Worm (Caenorhabditis elegans) whole organism, midembryonic: Measurements from ENCODE around the gene gldi-4.

Source experiments
- T22C8.4 ChIP-seq: fragments of 200-800 bp; sonication (Bioruptor generic); IDR thresholded peaks from 2 replicates; pipeline ENCODE4 v1.3.6; 2022; ENCODE audit warnings: missing genetic modification characterization, missing compliant biosample characterization
- cog-1 ChIP-seq: sonication (generic microtip); optimal IDR thresholded peaks from 2 replicates; lab custom pipeline; 2016; ENCODE audit warnings: missing genetic modification characterization, missing compliant biosample characterization
- flt-1 ChIP-seq: fragments of 200-800 bp; sonication (Bioruptor generic); IDR thresholded peaks from 2 replicates; pipeline ENCODE4 v1.3.6; 2022; ENCODE audit warnings: missing genetic modification characterization, missing compliant biosample characterization
- klf-2 ChIP-seq: fragments of 200-800 bp; sonication (Bioruptor generic); conservative IDR thresholded peaks from 2 replicates; pipeline ENCODE4 v1.3.6; 2022; ENCODE audit warnings: missing genetic modification reagents, missing genetic modification characterization, missing compliant biosample characterization
- med-1 ChIP-seq: sonication (generic microtip); optimal IDR thresholded peaks from 2 replicates; lab custom pipeline; 2017; ENCODE audit warnings: missing genetic modification characterization, mild to moderate bottlenecking, missing compliant biosample characterization, antibody characterized with exemption, missing genetic modification reagents; ENCODE audit not compliant: insufficient read depth
- ref-1 ChIP-seq: fragments of 200-800 bp; sonication (Bioruptor generic); conservative IDR thresholded peaks from 2 replicates; pipeline ENCODE4 v1.3.6; 2022; ENCODE audit warnings: missing genetic modification reagents, missing genetic modification characterization, missing compliant biosample characterization
- tab-1 ChIP-seq: fragments of 200-800 bp; sonication (Bioruptor generic); IDR thresholded peaks from 2 replicates; pipeline ENCODE4 v1.3.6; 2022; ENCODE audit warnings: missing genetic modification characterization, missing compliant biosample characterization
- ztf-23 ChIP-seq: fragments of 200-800 bp; sonication (Bioruptor generic); IDR thresholded peaks from 2 replicates; pipeline ENCODE4 v1.3.6; 2022; ENCODE audit warnings: missing genetic modification reagents, missing genetic modification characterization, missing compliant biosample characterization
- ztf-29 ChIP-seq: fragments of 200-800 bp; sonication (Bioruptor generic); IDR thresholded peaks from 2 replicates; pipeline ENCODE4 v1.3.6; 2022; ENCODE audit warnings: missing genetic modification reagents, missing genetic modification characterization, missing compliant biosample characterization

Gene gldi-4

DNA sequence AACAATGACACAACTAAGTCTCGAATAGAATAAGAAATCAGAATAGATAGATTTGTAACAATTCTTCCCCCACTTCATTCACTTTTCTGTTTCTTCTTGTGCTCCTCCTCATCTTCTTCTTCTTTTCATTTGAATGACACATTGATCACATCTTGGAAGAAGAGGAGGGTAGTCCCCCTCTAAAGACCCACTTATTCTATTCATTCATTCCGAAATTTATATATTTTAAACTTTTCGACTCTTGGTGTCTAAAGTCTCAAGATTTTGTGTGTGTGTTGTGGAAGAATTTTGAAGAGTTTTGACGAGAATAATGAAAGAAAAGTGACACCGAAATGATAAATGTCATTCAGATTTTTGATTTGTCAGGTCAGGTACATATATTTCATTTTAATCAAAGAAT, 26.4 kb upstream of the gldi-4 start:
- TF ChIP-seq T22C8.4 (GFP tag; lab: Robert Waterston, UW), result no peak
- TF ChIP-seq ztf-29 (GFP tag; lab: Robert Waterston, UW), result no peak
- TF ChIP-seq ref-1, result no peak
- no peak for TF ChIP-seq cog-1 (tag; lab: Kevin White, UChicago)
- TF ChIP-seq ztf-23 (GFP tag; lab: Robert Waterston, UW), result no peak
- no peak for TF ChIP-seq klf-2 (GFP tag; lab: Robert Waterston, UW)
- TF ChIP-seq flt-1 (GFP tag; lab: Robert Waterston, UW), result no peak
- TF ChIP-seq tab-1, result no peak
- no peak for TF ChIP-seq med-1

DNA sequence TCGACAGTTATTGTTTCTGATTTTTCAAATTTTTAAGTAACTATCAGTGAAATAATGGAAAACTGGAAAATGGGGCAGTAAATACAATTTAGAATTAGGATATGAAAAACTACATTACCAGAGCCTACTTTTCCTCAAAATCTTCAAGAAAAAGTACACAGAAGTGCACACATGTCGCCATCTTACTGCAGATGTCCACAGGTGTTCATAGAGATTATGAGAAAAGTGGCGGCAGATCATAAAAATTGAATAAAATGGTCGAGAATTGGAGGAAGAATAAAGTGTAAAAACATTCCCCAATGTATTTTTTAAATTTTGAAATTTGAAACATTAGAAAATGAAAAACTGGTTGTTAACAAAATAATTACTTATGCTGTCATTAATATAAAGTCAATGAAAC, 19.5 kb upstream of the gldi-4 start:
- no peak for TF ChIP-seq T22C8.4 (GFP tag; lab: Robert Waterston, UW)
- TF ChIP-seq ztf-23 (GFP tag; lab: Robert Waterston, UW), result no peak
- no peak for TF ChIP-seq med-1
- no peak for TF ChIP-seq cog-1 (tag; lab: Kevin White, UChicago)
- TF ChIP-seq ztf-29 (GFP tag; lab: Robert Waterston, UW), result no peak
- TF ChIP-seq tab-1, result no peak

DNA sequence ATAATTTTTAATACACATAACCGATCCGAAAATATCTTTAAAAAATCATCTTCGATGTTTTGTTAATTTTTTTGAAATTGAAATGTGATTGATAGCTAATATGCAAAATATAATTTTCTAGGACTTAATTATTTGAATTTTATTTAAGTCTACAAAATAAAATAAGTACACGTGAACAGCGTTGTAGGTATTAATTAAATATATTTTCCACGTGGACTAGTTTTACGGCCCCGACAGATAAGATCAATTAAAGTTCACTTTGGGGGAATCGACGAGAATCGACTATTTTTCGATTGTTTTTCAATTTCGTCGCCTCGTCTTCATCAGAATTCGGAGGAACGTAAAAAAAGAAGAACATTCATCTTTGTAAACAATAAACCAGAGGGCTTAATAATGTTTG, 18.2 kb upstream of the gldi-4 start, which contains the start of gene C25A8.5:
TSS of gene C25A8.5 (plus strand) at position 301 of the 400 bp plus-strand sequence.
- TF ChIP-seq ztf-23 (GFP tag; lab: Robert Waterston, UW) (no peak), ref-1 (no peak), tab-1 (no peak), klf-2 (GFP tag; lab: Robert Waterston, UW) (no peak), flt-1 (GFP tag; lab: Robert Waterston, UW) (no peak), T22C8.4 (GFP tag; lab: Robert Waterston, UW) (no peak), cog-1 (tag; lab: Kevin White, UChicago) (no peak), med-1 (no peak), ztf-29 (GFP tag; lab: Robert Waterston, UW) (no peak)

DNA sequence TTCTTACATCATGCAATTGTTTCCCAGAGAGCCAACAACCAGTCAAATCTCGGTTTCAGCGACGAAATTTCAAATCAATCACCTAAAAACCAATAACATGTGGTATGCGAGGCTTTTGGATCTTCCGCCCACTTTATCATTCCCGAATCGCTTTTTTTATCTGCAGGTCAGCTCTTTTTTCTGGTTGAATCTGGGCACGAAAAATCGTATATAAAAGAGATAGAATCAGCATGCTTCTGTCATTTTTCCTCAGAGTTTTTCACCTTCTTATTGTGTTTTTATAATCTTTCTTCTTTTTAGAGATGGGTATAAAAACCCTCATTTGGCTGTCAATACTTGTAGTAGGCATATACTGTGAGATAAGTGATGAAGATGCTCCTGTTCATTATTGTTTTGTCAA, 14.1 kb upstream of the gldi-4 start, which contains the start of gene cht-3:
TSS of gene cht-3 (plus strand) at position 301 of the 400 bp plus-strand sequence.
- TF ChIP-seq ztf-23 (GFP tag; lab: Robert Waterston, UW) (no peak), ztf-29 (GFP tag; lab: Robert Waterston, UW) (no peak), med-1 (no peak), flt-1 (GFP tag; lab: Robert Waterston, UW) (no peak), T22C8.4 (GFP tag; lab: Robert Waterston, UW) (no peak), cog-1 (tag; lab: Kevin White, UChicago) (no peak), ref-1 (no peak), klf-2 (GFP tag; lab: Robert Waterston, UW) (no peak), tab-1 (no peak)

DNA sequence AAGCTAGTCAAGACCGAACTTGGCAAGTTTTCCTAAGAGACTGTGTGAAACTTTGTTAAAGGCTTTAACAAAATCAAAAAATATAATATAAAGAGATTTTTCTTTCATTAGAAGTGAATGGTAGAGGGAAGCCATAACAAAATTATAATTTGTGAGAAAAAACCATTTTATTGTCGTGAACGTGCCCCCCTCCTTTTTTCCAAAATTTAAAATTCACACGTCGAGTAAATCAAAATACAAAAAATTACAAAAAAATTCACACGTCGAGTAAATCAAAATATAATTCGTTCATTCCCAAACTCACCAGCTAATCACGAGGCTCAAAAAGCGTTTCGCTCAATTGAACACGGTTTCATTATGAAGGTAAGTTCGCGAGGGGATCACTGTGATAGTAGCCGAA, 7.9 kb upstream of the gldi-4 start, which contains the start of gene C25A8.2:
TSS of gene C25A8.2 (plus strand) at position 301 of the 400 bp plus-strand sequence.
- no peak for TF ChIP-seq med-1
- no peak for TF ChIP-seq T22C8.4 (GFP tag; lab: Robert Waterston, UW)
- no peak for TF ChIP-seq cog-1 (tag; lab: Kevin White, UChicago)
- no peak for TF ChIP-seq klf-2 (GFP tag; lab: Robert Waterston, UW)
- TF ChIP-seq ref-1, result no peak
- TF ChIP-seq ztf-29 (GFP tag; lab: Robert Waterston, UW), result no peak
- no peak for TF ChIP-seq flt-1 (GFP tag; lab: Robert Waterston, UW)
- no peak for TF ChIP-seq ztf-23 (GFP tag; lab: Robert Waterston, UW)
- TF ChIP-seq tab-1, result no peak

DNA sequence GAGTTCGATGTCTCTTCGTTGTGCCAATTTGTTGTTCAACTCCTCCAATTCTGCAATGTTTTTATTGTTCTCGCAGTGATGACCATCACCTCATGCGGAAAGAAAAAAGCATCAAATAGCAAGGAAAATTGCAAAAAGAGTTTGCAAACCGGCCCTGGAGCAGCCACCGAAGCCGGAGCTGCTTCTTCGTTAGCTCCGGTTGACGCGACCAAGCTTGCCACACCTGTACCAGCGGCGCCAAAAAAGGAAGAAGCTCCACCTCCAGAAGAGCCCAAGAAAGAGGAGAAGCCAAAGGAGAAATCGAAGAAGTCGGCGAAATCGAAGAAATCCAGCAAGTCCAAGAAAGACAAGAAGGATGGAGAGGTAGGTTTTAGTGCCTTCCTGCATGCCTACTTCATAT, 7.2 kb upstream of the gldi-4 start:
- TF ChIP-seq ztf-29 (GFP tag; lab: Robert Waterston, UW) (no peak), cog-1 (tag; lab: Kevin White, UChicago) (no peak), T22C8.4 (GFP tag; lab: Robert Waterston, UW) (no peak)

DNA sequence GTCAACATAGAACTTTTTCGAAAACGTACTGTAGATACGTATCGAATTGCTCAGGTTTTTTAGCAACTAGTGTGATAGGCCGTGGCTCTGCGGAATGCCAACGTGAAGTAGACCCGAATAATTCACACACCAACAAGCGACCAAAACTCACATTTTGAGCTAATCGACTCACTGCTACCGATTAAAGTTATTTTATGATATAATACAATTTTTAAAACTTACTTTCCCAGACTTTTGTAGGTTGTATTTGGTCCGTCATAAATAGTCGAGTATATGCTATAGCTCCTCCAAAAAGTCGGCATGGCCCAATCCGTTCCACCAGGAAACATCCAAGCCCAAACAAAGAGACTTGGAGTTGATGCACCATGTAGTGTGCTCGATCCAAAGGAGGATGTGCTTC, 6.6 kb upstream of the gldi-4 start, which contains the start of gene C25A8.1:
TSS of gene C25A8.1 (plus strand) at position 301 of the 400 bp plus-strand sequence.
- no peak for TF ChIP-seq cog-1 (tag; lab: Kevin White, UChicago)
- TF ChIP-seq tab-1, result no peak
- TF ChIP-seq ztf-23 (GFP tag; lab: Robert Waterston, UW), result no peak
- no peak for TF ChIP-seq med-1
- no peak for TF ChIP-seq ztf-29 (GFP tag; lab: Robert Waterston, UW)
- no peak for TF ChIP-seq T22C8.4 (GFP tag; lab: Robert Waterston, UW)
- TF ChIP-seq flt-1 (GFP tag; lab: Robert Waterston, UW), result no peak
- no peak for TF ChIP-seq ref-1
- TF ChIP-seq klf-2 (GFP tag; lab: Robert Waterston, UW), result no peak

DNA sequence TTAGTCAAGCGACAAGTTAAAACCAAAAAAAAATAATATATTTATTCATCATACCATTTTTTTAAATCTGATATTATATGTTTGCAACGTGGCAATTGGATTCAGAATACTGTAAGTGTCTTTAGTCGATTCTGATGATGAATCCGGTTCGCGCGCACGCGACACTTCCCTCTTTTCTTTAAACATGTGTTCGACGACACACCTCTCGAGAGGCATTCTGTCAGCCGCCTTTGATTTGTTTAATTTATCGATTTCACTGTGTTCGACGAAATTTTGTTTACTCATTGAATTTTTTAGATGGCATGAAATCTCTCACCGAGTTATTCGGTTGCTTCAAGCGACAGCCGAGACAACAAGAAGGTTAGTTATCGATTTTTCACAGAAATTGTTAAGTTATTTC, 5.7 kb upstream of the gldi-4 start, which contains the start of gene trxr-1:
TSS of gene trxr-1 (plus strand) at position 227 of the 400 bp plus-strand sequence.
- TF ChIP-seq flt-1 (GFP tag; lab: Robert Waterston, UW), result no peak
- TF ChIP-seq ztf-29 (GFP tag; lab: Robert Waterston, UW), result no peak
- TF ChIP-seq tab-1, result no peak
- TF ChIP-seq klf-2 (GFP tag; lab: Robert Waterston, UW), result no peak
- TF ChIP-seq ztf-23 (GFP tag; lab: Robert Waterston, UW), result no peak
- TF ChIP-seq med-1, result no peak
- TF ChIP-seq ref-1, result no peak
- no peak for TF ChIP-seq T22C8.4 (GFP tag; lab: Robert Waterston, UW)
- no peak for TF ChIP-seq cog-1 (tag; lab: Kevin White, UChicago)

DNA sequence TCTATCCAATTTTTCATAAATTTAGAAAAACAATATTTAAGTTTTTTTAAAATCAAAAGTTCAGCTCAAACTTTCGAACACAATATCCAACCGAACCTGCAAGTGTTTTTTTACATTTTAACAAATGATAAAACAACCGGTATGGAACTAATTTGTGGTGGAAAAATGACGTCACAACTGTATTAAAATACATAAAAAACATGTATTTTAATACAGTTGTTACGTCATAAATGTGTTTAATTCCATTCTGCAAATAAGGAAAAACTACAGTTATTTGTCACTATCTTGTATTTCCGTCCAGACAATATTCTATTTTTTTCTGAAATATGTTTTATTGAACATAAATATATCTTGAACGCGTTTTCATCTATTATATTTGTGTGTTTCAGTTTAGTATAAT, 5.2 kb upstream of the gldi-4 start:
- no peak for TF ChIP-seq T22C8.4 (GFP tag; lab: Robert Waterston, UW)
- TF ChIP-seq ref-1, result no peak
- TF ChIP-seq ztf-29 (GFP tag; lab: Robert Waterston, UW), result no peak
- no peak for TF ChIP-seq klf-2 (GFP tag; lab: Robert Waterston, UW)
- TF ChIP-seq tab-1, result no peak
- no peak for TF ChIP-seq med-1
- TF ChIP-seq ztf-23 (GFP tag; lab: Robert Waterston, UW), result no peak
- no peak for TF ChIP-seq cog-1 (tag; lab: Kevin White, UChicago)
- no peak for TF ChIP-seq flt-1 (GFP tag; lab: Robert Waterston, UW)
